Fruit fly (Drosophila melanogaster): ENCODE data around the gene CG13054.

dm6 chr3L:16263043-16263442 lies 6.1 kb upstream of the CG13054 start, which contains the start of gene CG13070:
- TF ChIP-seq Myc (optimal IDR thresholded peaks at IDR 0.05) (no peak), brk (GFP tag; optimal IDR thresholded peaks at IDR 0.05) (no peak), Mio (GFP tag; optimal IDR thresholded peaks at IDR 0.05) (no peak), h (GFP tag; optimal IDR thresholded peaks at IDR 0.05) (no peak), psq (GFP tag; optimal IDR thresholded peaks at IDR 0.05) (no peak), lola (GFP tag; optimal IDR thresholded peaks at IDR 0.05) (no peak), Sp1 (GFP tag; optimal IDR thresholded peaks at IDR 0.05) (no peak), HLH106 (tag; optimal IDR thresholded peaks at IDR 0.05) (no peak), CrebA (GFP tag; optimal IDR thresholded peaks at IDR 0.05; ENCODE audit: borderline replicate concordance) (no peak), GATAd (GFP tag; optimal IDR thresholded peaks at IDR 0.05) (no peak), pan (optimal IDR thresholded peaks at IDR 0.05) (no peak), dmrt93B (GFP tag; optimal IDR thresholded peaks at IDR 0.05) (no peak), foxo (GFP tag; optimal IDR thresholded peaks at IDR 0.05) (no peak)

All from whole organism, wandering third instar larva.